Worm (Caenorhabditis elegans): ENCODE measurements around the gene ZC250.5.
A peak's percentile ranks its signal among the peaks of the same experiment; 100 is the strongest.

The ZC250.5 gene

ce11 chrV:5790497-5791280 lies 14.9 kb upstream of the ZC250.5 start, which contains the start of the genes nhr-142 and F44E7.9 (continued):
- TF ChIP-seq somi-1 (GFP tag; optimal IDR thresholded peaks at IDR 0.05), result peak; percentile 59
- TF ChIP-seq rec-8 (tag; optimal IDR thresholded peaks at IDR 0.05), result no peak
- no peak for TF ChIP-seq lag-1 (GFP tag; IDR thresholded peaks at IDR 0.05)
- TF ChIP-seq mes-4 (tag; optimal IDR thresholded peaks at IDR 0.05), result no peak
- no peak for TF ChIP-seq Y67H2A.10 (GFP tag; conservative IDR thresholded peaks at IDR 0.05)
- peak; percentile 45; the same call in 1 of the 2 replicates for TF ChIP-seq hmg-20 (GFP tag; IDR thresholded peaks at IDR 0.05)
- peak; percentile 30; the same call in 1 of the 2 replicates for TF ChIP-seq ekl-4 (GFP tag; IDR thresholded peaks at IDR 0.05)
- TF ChIP-seq xnd-1 (tag; optimal IDR thresholded peaks at IDR 0.05), result peak; percentile 53
- no peak for TF ChIP-seq mxl-1 (tag; optimal IDR thresholded peaks at IDR 0.05)
- peak; percentile 54 for TF ChIP-seq ceh-91 (GFP tag; IDR thresholded peaks at IDR 0.05)
- TF ChIP-seq nhr-80 (tag; optimal IDR thresholded peaks at IDR 0.05), result peak; percentile 73
- no peak for TF ChIP-seq ztf-3 (GFP tag; optimal IDR thresholded peaks at IDR 0.05)
- peak; percentile 81 for TF ChIP-seq C06A6.2 (GFP tag; conservative IDR thresholded peaks at IDR 0.05)
- TF ChIP-seq pha-4 (tag; optimal IDR thresholded peaks at IDR 0.05), result no peak
- TF ChIP-seq akir-1 (GFP tag; optimal IDR thresholded peaks at IDR 0.05), result no peak
- peak; percentile 76 for TF ChIP-seq D2030.7 (GFP tag; IDR thresholded peaks at IDR 0.05)
- TF ChIP-seq repo-1 (tag; optimal IDR thresholded peaks at IDR 0.05), result peak; percentile 57
- TF ChIP-seq egl-44 (GFP tag; IDR thresholded peaks at IDR 0.05), result peak; percentile 48; the same call in 1 of the 2 replicates
- no peak for TF ChIP-seq nhr-90 (tag; optimal IDR thresholded peaks at IDR 0.05)
- peak; percentile 22 for TF ChIP-seq chd-7 (tag; optimal IDR thresholded peaks at IDR 0.05)
- no peak for TF ChIP-seq T07F8.4 (tag; optimal IDR thresholded peaks at IDR 0.05)
- peak; percentile 42 for TF ChIP-seq F49E8.2 (tag; optimal IDR thresholded peaks at IDR 0.05; ENCODE audit: insufficient read depth)
- no peak for TF ChIP-seq hlh-12 (tag; optimal IDR thresholded peaks at IDR 0.05)
- 0 out of 2 replicates have a peak, but pooled peaks have one; percentile 9 for TF ChIP-seq ztf-25 (GFP tag; IDR thresholded peaks at IDR 0.05)
- no peak for TF ChIP-seq ceh-79 (tag; optimal IDR thresholded peaks at IDR 0.05)
- no peak for TF ChIP-seq nhr-179 (tag; optimal IDR thresholded peaks at IDR 0.05)
- no peak for TF ChIP-seq Y79H2A.3 (GFP tag; conservative IDR thresholded peaks at IDR 0.05)
- peak; percentile 71 for TF ChIP-seq madf-10 (tag; optimal IDR thresholded peaks at IDR 0.05)
- TF ChIP-seq efl-1 (GFP tag; optimal IDR thresholded peaks at IDR 0.05), result peak; percentile 52
- TF ChIP-seq snpc-4 (GFP tag; optimal IDR thresholded peaks at IDR 0.05), result peak; percentile 32
- TF ChIP-seq snpc-4 (tag; optimal IDR thresholded peaks at IDR 0.05), result peak; percentile 54 to 79 (median 72)
- TF ChIP-seq let-526 (GFP tag; IDR thresholded peaks at IDR 0.05), result peak; percentile 67; the same call in 1 of the 2 replicates
- 0 out of 2 replicates have a peak, but pooled peaks have one; percentile 22 for TF ChIP-seq C17E4.6 (GFP tag; IDR thresholded peaks at IDR 0.05)
- TF ChIP-seq F37B4.10 (GFP tag; IDR thresholded peaks at IDR 0.05), result no peak
- no peak for TF ChIP-seq F39B2.1 (GFP tag; IDR thresholded peaks at IDR 0.05)
- TF ChIP-seq ztf-18 (tag; optimal IDR thresholded peaks at IDR 0.05), result peak; percentile 98
- no peak for TF ChIP-seq T26A5.8 (tag; optimal IDR thresholded peaks at IDR 0.05)
- TF ChIP-seq dox-1 (GFP tag; IDR thresholded peaks at IDR 0.05), result peak; percentile 95
- TF ChIP-seq let-607 (tag; optimal IDR thresholded peaks at IDR 0.05), result peak in 1 of 2 experiments; percentile 53
- peak; percentile 58 for TF ChIP-seq hmg-1.2 (GFP tag; IDR thresholded peaks at IDR 0.05)
- TF ChIP-seq B0336.3 (GFP tag; IDR thresholded peaks at IDR 0.05), result peak; percentile 71
- peak; percentile 56 for TF ChIP-seq athp-1 (tag; optimal IDR thresholded peaks at IDR 0.05)
- TF ChIP-seq ztf-28 (GFP tag; IDR thresholded peaks at IDR 0.05), result 0 out of 2 replicates have a peak, but pooled peaks have one; percentile 39
- TF ChIP-seq unc-130 (GFP tag; optimal IDR thresholded peaks at IDR 0.05), result peak; percentile 40
- TF ChIP-seq gei-17 (GFP tag; optimal IDR thresholded peaks at IDR 0.05), result no peak
- peak; percentile 78 for TF ChIP-seq tlf-1 (GFP tag; optimal IDR thresholded peaks at IDR 0.05)
- no peak for TF ChIP-seq lin-26 (GFP tag; IDR thresholded peaks at IDR 0.05)

Data from whole organism, young adult.